Worm (Caenorhabditis elegans): ENCODE results near the gene grdn-1.

The grdn-1 gene

DNA sequence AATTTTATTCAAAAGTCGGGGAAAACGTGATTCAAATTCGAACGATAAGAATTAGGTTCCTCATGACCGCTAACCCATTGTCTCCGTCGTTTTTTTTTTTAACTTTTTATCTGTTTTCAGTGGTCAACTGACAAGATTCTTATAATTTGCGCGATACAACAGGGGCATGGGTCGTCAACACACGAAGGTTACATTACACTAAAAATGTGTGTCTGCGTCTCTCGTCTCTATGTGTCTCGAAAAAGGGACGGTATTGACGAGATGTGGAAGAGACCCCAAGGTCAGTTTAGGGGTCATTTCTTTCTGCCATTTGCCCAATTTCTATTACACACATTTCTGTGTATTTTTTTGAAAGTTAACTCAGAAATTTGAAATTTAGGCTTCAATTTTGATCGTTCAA lies 23.1 kb upstream of the grdn-1 start:
- TF ChIP-seq nhr-25 (tag; optimal IDR thresholded peaks at IDR 0.05; ENCODE audit: borderline replicate concordance, insufficient read depth) (peak; percentile 54), dve-1 (tag; optimal IDR thresholded peaks at IDR 0.05; ENCODE audit: insufficient read depth) (peak; percentile 29), mdl-1 (tag; optimal IDR thresholded peaks at IDR 0.05) (peak in 1 of 2 experiments; percentile 4), hif-1 (tag; optimal IDR thresholded peaks at IDR 0.05) (no peak), unc-62 (GFP tag; optimal IDR thresholded peaks at IDR 0.05 in 1 of 2) (peak in 1 of 2 experiments; percentile 3), unc-62 (tag; optimal IDR thresholded peaks at IDR 0.05) (no peak), tra-1 (GFP tag; IDR thresholded peaks at IDR 0.05) (no peak), lsy-2 (tag; optimal IDR thresholded peaks at IDR 0.05) (peak in 1 of 2 experiments; percentile 9), ceh-32 (tag; optimal IDR thresholded peaks at IDR 0.05; ENCODE audit: poor library complexity) (no peak), madf-5 (GFP tag; IDR thresholded peaks at IDR 0.05) (no peak), nhr-28 (tag; optimal IDR thresholded peaks at IDR 0.05) (peak; percentile 36), nhr-42 (GFP tag; IDR thresholded peaks at IDR 0.05) (no peak), mep-1 (tag; optimal IDR thresholded peaks at IDR 0.05) (peak; percentile 46), php-3 (GFP tag; IDR thresholded peaks at IDR 0.05) (no peak), set-16 (GFP tag; IDR thresholded peaks at IDR 0.05) (no peak), daf-12 (tag; optimal IDR thresholded peaks at IDR 0.05) (no peak), hlh-30 (tag; optimal IDR thresholded peaks at IDR 0.05; ENCODE audit: insufficient read depth) (peak; percentile 82)

DNA sequence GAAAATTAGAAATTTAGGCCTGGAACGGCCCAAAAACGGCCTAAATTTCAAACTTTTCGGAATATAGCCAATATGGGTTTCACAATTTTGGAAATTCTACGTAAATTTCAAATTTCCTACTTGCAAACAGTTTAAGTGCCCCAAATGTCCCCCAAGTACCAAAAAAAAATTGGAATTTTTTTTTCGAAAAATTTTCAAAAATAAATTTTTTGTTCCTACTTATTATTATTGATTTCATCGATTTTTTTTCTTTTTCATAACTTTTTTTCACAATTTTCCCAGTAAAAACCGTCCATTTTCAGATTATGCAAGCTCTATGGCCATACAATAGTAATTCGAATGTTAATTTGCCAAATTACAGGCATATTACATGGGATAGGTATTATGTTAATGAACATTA lies 21.0 kb upstream of the grdn-1 start, which contains the start of gene Y51A2D.21:
Y51A2D.21 (plus strand) TSS at position 301 of the 400 bp plus-strand sequence.
- TF ChIP-seq madf-9 (GFP tag; conservative IDR thresholded peaks at IDR 0.05) (no peak), mxl-3 (GFP tag; optimal IDR thresholded peaks at IDR 0.05) (no peak), zip-11 (GFP tag; IDR thresholded peaks at IDR 0.05) (no peak), aly-2 (tag; optimal IDR thresholded peaks at IDR 0.05) (no peak), fos-1 (tag; optimal IDR thresholded peaks at IDR 0.05) (no peak), ceh-28 (tag; optimal IDR thresholded peaks at IDR 0.05) (no peak), arid-1 (GFP tag; conservative IDR thresholded peaks at IDR 0.05) (no peak), R02D3.7 (tag; optimal IDR thresholded peaks at IDR 0.05) (no peak), aha-1 (tag) (no peak), fkh-10 (GFP tag; optimal IDR thresholded peaks at IDR 0.05) (no peak), nhr-77 (tag; optimal IDR thresholded peaks at IDR 0.05) (no peak), pha-4 (GFP tag; IDR thresholded peaks at IDR 0.05) (no peak), pha-4 (tag; optimal IDR thresholded peaks at IDR 0.05) (no peak), dve-1 (tag; optimal IDR thresholded peaks at IDR 0.05; ENCODE audit: insufficient read depth) (no peak), hif-1 (tag; optimal IDR thresholded peaks at IDR 0.05) (no peak), daf-12 (tag; optimal IDR thresholded peaks at IDR 0.05) (no peak), dmd-8 (GFP tag; IDR thresholded peaks at IDR 0.05) (no peak), dmd-6 (GFP tag; IDR thresholded peaks at IDR 0.05) (no peak)

DNA sequence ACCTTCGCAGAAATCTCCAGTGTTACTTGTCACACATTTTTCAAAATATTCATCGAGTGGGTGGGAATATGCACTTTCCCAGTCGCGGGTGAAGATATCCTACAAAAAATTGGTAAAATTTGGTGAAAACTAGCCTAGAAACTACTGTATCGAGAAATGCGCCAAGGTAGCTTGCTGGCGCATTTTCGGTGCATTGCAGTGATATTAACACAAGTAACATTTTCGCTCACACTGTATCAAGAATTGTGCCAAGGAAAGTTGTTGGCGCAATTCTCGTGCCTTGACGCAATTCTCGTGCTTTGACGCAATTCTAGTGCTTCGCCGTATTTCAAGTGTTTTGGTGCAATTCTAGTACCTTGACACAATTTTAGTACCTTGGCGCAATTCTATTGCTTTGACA lies 19.3 kb upstream of the grdn-1 start:
- TF ChIP-seq F26F4.8 (GFP tag; conservative IDR thresholded peaks at IDR 0.05) (0 out of 2 replicates have a peak, but pooled peaks have one; percentile 5), nhr-28 (tag; optimal IDR thresholded peaks at IDR 0.05) (no peak), jun-1 (tag; optimal IDR thresholded peaks at IDR 0.05) (no peak), F10B5.3 (tag; optimal IDR thresholded peaks at IDR 0.05) (no peak), nhr-10 (tag; optimal IDR thresholded peaks at IDR 0.05) (no peak), daf-12 (tag; optimal IDR thresholded peaks at IDR 0.05) (no peak), lim-7 (GFP tag; IDR thresholded peaks at IDR 0.05) (no peak), daf-8 (GFP tag; IDR thresholded peaks at IDR 0.05) (no peak), ceh-62 (tag; optimal IDR thresholded peaks at IDR 0.05) (no peak), mdl-1 (tag; optimal IDR thresholded peaks at IDR 0.05) (no peak), lsy-2 (tag; optimal IDR thresholded peaks at IDR 0.05) (peak; percentile 77 to 82), hif-1 (tag; optimal IDR thresholded peaks at IDR 0.05) (no peak), lin-15B (tag; optimal IDR thresholded peaks at IDR 0.05) (no peak), sdz-12 (GFP tag; optimal IDR thresholded peaks at IDR 0.05) (no peak), ZK546.5 (tag; optimal IDR thresholded peaks at IDR 0.05) (no peak), fos-1 (tag; optimal IDR thresholded peaks at IDR 0.05) (no peak), zfp-2 (tag; optimal IDR thresholded peaks at IDR 0.05) (no peak), aha-1 (tag) (peak; percentile 89), nhr-111 (GFP tag; optimal IDR thresholded peaks at IDR 0.05) (peak; percentile 11), mxl-2 (GFP tag; conservative IDR thresholded peaks at IDR 0.05) (no peak), Y48G9A.11 (GFP tag; IDR thresholded peaks at IDR 0.05) (no peak), lin-38 (GFP tag; IDR thresholded peaks at IDR 0.05) (peak; percentile 51), R02D3.7 (tag; optimal IDR thresholded peaks at IDR 0.05) (no peak), dmd-9 (GFP tag; IDR thresholded peaks at IDR 0.05) (0 out of 2 replicates have a peak, but pooled peaks have one; percentile 25), nhr-25 (tag; optimal IDR thresholded peaks at IDR 0.05; ENCODE audit: borderline replicate concordance, insufficient read depth) (peak; percentile 82)
